Worm (Caenorhabditis elegans): Measurements from ENCODE around the gene F26C11.4.

- TF ChIP-seq unc-39 (tag; optimal IDR thresholded peaks at IDR 0.05) (no peak), ceh-82 (tag; optimal IDR thresholded peaks at IDR 0.05) (no peak), nhr-25 (tag; optimal IDR thresholded peaks at IDR 0.05) (no peak), fos-1 (tag; optimal IDR thresholded peaks at IDR 0.05) (no peak), nhr-12 (tag; optimal IDR thresholded peaks at IDR 0.05) (no peak), ztf-4 (tag; optimal IDR thresholded peaks at IDR 0.05) (no peak), ztf-11 (tag; optimal IDR thresholded peaks at IDR 0.05) (no peak), ama-1 (optimal IDR thresholded peaks at IDR 0.05) (no peak), nhr-237 (tag; optimal IDR thresholded peaks at IDR 0.05) (no peak), aly-2 (tag; optimal IDR thresholded peaks at IDR 0.05) (no peak), lin-13 (GFP tag; optimal IDR thresholded peaks at IDR 0.05) (no peak), nhr-23 (tag; optimal IDR thresholded peaks at IDR 0.05) (no peak), ZK546.5 (tag; optimal IDR thresholded peaks at IDR 0.05) (no peak), nhr-11 (tag; optimal IDR thresholded peaks at IDR 0.05) (no peak)
These were observed 47.9 kb downstream of the F26C11.4 start for ce11 chrII:9868207-9868606.

Data from whole organism, L2 larva.